Fruit fly (Drosophila melanogaster): ENCODE data around the gene Archease.

Gene Archease

DNA sequence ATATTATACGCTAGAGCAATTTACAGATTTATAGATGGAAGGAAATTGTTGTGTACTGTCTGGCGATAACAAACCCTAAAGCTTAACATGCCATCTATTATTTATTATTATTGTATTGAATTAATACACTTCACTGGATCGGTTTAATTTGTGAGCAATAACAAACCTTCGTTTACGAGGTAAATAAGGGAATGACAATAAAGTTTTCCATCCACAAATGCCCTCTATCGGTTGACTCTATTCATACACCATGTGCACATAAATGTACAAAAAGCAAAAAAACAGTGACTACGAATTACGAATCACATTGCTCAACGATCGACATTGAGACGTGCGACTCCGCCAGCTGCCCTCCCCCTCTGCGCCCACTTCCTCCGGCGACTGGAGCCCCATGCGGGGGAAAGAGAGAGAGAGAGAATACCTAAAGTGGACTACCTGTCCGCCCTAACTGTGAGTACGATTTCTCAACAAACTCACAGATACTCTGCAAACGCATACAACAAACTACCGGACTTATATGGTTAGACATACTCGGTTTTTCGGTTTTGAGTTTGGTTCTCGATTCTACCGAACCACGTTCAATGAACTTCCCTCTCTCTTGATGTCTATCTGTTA lies 25.8 kb downstream of the Archease start:
- no peak for TF ChIP-seq CG10462 (GFP tag; optimal IDR thresholded peaks at IDR 0.05)
- peak in 1 of 2 experiments; percentile 7 for TF ChIP-seq bsh (GFP tag; optimal IDR thresholded peaks at IDR 0.05)
- no peak for TF ChIP-seq hkb (optimal IDR thresholded peaks at IDR 0.05)
- peak; percentile 51; the same call in 1 of the 2 replicates for TF ChIP-seq hkb (GFP tag; IDR thresholded peaks at IDR 0.05)
- TF ChIP-seq CG17568 (GFP tag; optimal IDR thresholded peaks at IDR 0.05): peak; percentile 26
- 0 out of 2 replicates have a peak, but pooled peaks have one; percentile 17 for TF ChIP-seq NFAT (GFP tag; IDR thresholded peaks at IDR 0.05)
- TF ChIP-seq Nf-YC (tag; optimal IDR thresholded peaks at IDR 0.05): peak; percentile 29
- TF ChIP-seq CG14050 (GFP tag; IDR thresholded peaks at IDR 0.05): 0 out of 3 replicates have a peak, but pooled peaks have one; percentile 21
- TF ChIP-seq CG9932 (GFP tag; IDR thresholded peaks at IDR 0.05): peak; percentile 42
- peak; percentile 96 for TF ChIP-seq D19A (tag; optimal IDR thresholded peaks at IDR 0.05)
- TF ChIP-seq ash1 (GFP tag; optimal IDR thresholded peaks at IDR 0.05): peak; percentile 40
- TF ChIP-seq CG34376 (GFP tag; optimal IDR thresholded peaks at IDR 0.05): no peak
- TF ChIP-seq CG15011 (GFP tag; optimal IDR thresholded peaks at IDR 0.05): no peak
- peak; percentile 5 for TF ChIP-seq CG15514 (GFP tag; optimal IDR thresholded peaks at IDR 0.05)
- peak; percentile 57 for TF ChIP-seq slbo (GFP tag; IDR thresholded peaks at IDR 0.05)
- TF ChIP-seq lab (GFP tag; optimal IDR thresholded peaks at IDR 0.05): peak; percentile 30
- peak; percentile 46 for TF ChIP-seq CG13296 (GFP tag; optimal IDR thresholded peaks at IDR 0.05)
- peak; percentile 71; the same call in 1 of the 2 replicates for TF ChIP-seq rib (GFP tag; IDR thresholded peaks at IDR 0.05)
- TF ChIP-seq chif (GFP tag; optimal IDR thresholded peaks at IDR 0.05): no peak
- TF ChIP-seq Atf6 (GFP tag; IDR thresholded peaks at IDR 0.05): peak; percentile 46; the same call in 1 of the 2 replicates
- TF ChIP-seq Ets65A (GFP tag): peak; percentile 44
- TF ChIP-seq phol (tag; optimal IDR thresholded peaks at IDR 0.05): no peak
- TF ChIP-seq Adf1 (GFP tag; IDR thresholded peaks at IDR 0.05): 0 out of 2 replicates have a peak, but pooled peaks have one; percentile 19
- no peak for TF ChIP-seq CG34422 (GFP tag; IDR thresholded peaks at IDR 0.05)
- TF ChIP-seq CG11247 (GFP tag; IDR thresholded peaks at IDR 0.05): no peak
- peak; percentile 11 for TF ChIP-seq salm (tag; optimal IDR thresholded peaks at IDR 0.05)
- TF ChIP-seq gem (tag; optimal IDR thresholded peaks at IDR 0.05): peak; percentile 29
- peak; percentile 6 for TF ChIP-seq chn (GFP tag; optimal IDR thresholded peaks at IDR 0.05)
- TF ChIP-seq CG3281 (GFP tag; optimal IDR thresholded peaks at IDR 0.05): peak; percentile 14
- no peak for TF ChIP-seq CG12236 (GFP tag; optimal IDR thresholded peaks at IDR 0.05)
- peak; percentile 12 for TF ChIP-seq abd-A (tag; optimal IDR thresholded peaks at IDR 0.05)
- TF ChIP-seq gro (GFP tag; optimal IDR thresholded peaks at IDR 0.05): no peak
- TF ChIP-seq danr (GFP tag; IDR thresholded peaks at IDR 0.05): 0 out of 2 replicates have a peak, but pooled peaks have one; percentile 5
- peak; percentile 48 for TF ChIP-seq cg (GFP tag; optimal IDR thresholded peaks at IDR 0.05)
- TF ChIP-seq otp (GFP tag; IDR thresholded peaks at IDR 0.05): peak; percentile 14; the same call in 1 of the 3 replicates
- peak; percentile 13 for TF ChIP-seq kay (GFP tag; optimal IDR thresholded peaks at IDR 0.05)
- TF ChIP-seq sr (GFP tag; IDR thresholded peaks at IDR 0.05): peak; percentile 20; the same call in 1 of the 3 replicates
- TF ChIP-seq CG8290 (GFP tag; optimal IDR thresholded peaks at IDR 0.05): no peak
- peak in 1 of 2 experiments; percentile 58 for TF ChIP-seq CG8290 (tag; optimal IDR thresholded peaks at IDR 0.05)
- TF ChIP-seq CG8388 (GFP tag; optimal IDR thresholded peaks at IDR 0.05): peak; percentile 67
- peak; percentile 5 for TF ChIP-seq grau (tag; optimal IDR thresholded peaks at IDR 0.05)
- peak; percentile 30 for TF ChIP-seq CG8924 (tag; optimal IDR thresholded peaks at IDR 0.05)
- peak; percentile 36; the same call in 1 of the 3 replicates for TF ChIP-seq tgo (GFP tag; IDR thresholded peaks at IDR 0.05)
- peak; percentile 50 for TF ChIP-seq BtbVII (GFP tag; optimal IDR thresholded peaks at IDR 0.05)
- TF ChIP-seq mirr (GFP tag; optimal IDR thresholded peaks at IDR 0.05): peak; percentile 10
- peak; percentile 46; the same call in 1 of the 3 replicates for TF ChIP-seq so (GFP tag; IDR thresholded peaks at IDR 0.05)
- TF ChIP-seq Nf-YB (GFP tag; optimal IDR thresholded peaks at IDR 0.05): no peak
- no peak for TF ChIP-seq Hey (tag; optimal IDR thresholded peaks at IDR 0.05)
- peak; percentile 21 for TF ChIP-seq ATbp (GFP tag; optimal IDR thresholded peaks at IDR 0.05)
- peak; percentile 22 for TF ChIP-seq CG3995 (GFP tag; optimal IDR thresholded peaks at IDR 0.05)
